Worm (Caenorhabditis elegans) whole organism, mixed stage, embryonic: ENCODE results near the gene ceh-93.

Experiments used
- M03D4.4 ChIP-seq: sonication (generic microtip); optimal IDR thresholded peaks from 2 replicates; lab custom pipeline; 2017; ENCODE audit warnings: mild to moderate bottlenecking, missing genetic modification characterization, missing compliant biosample characterization
- bed-3 ChIP-seq: fragments of 200-800 bp; sonication (Bioruptor generic); optimal IDR thresholded peaks from 3 replicates; lab custom pipeline; 2018; ENCODE audit warnings: mild to moderate bottlenecking, missing genetic modification characterization, moderate library complexity, missing compliant biosample characterization
- blmp-1 ChIP-seq: fragments of 150-350 bp; optimal IDR thresholded peaks from 2 replicates; lab custom pipeline; 2014; ENCODE audit warnings: missing biosample characterization, missing genetic modification characterization
- ceh-39 ChIP-seq: fragments of 150-350 bp; optimal IDR thresholded peaks from 2 replicates; lab custom pipeline; 2014; ENCODE audit warnings: missing biosample characterization, missing genetic modification characterization
- ceh-43 ChIP-seq: fragments of 200-800 bp; sonication (Bioruptor generic); optimal IDR thresholded peaks from 2 replicates; lab custom pipeline; 2018; ENCODE audit warnings: mild to moderate bottlenecking, missing genetic modification characterization, moderate library complexity, missing compliant biosample characterization
- ceh-83 ChIP-seq: fragments of 200-800 bp; sonication (Bioruptor generic); optimal IDR thresholded peaks from 2 replicates; lab custom pipeline; 2018; ENCODE audit warnings: mild to moderate bottlenecking, missing genetic modification characterization, missing compliant biosample characterization
- ces-1 ChIP-seq: fragments of 150-350 bp; optimal IDR thresholded peaks from 2 replicates; lab custom pipeline; 2014; ENCODE audit warnings: missing biosample characterization, missing genetic modification reagents, missing genetic modification characterization
- cnd-1 ChIP-seq: fragments of 200-800 bp; sonication (Bioruptor generic); optimal IDR thresholded peaks from 2 replicates; lab custom pipeline; 2018; ENCODE audit warnings: mild to moderate bottlenecking, missing genetic modification characterization, missing compliant biosample characterization
- drap-1 ChIP-seq: fragments of 200-800 bp; sonication (Bioruptor generic); optimal IDR thresholded peaks from 3 replicates; lab custom pipeline; 2018; ENCODE audit warnings: mild to moderate bottlenecking, missing genetic modification characterization, missing compliant biosample characterization
- elt-1 ChIP-seq: sonication (generic microtip); optimal IDR thresholded peaks from 2 replicates; lab custom pipeline; 2017; ENCODE audit warnings: missing genetic modification characterization, mild to moderate bottlenecking, missing compliant biosample characterization, antibody characterized with exemption, moderate library complexity, borderline replicate concordance; ENCODE audit not compliant: insufficient read depth
- elt-3 ChIP-seq: fragments of 150-350 bp; optimal IDR thresholded peaks from 2 replicates; lab custom pipeline; 2014; ENCODE audit warnings: missing biosample characterization, missing genetic modification characterization
- flh-1 ChIP-seq: fragments of 200-800 bp; sonication (Bioruptor generic); optimal IDR thresholded peaks from 2 replicates; lab custom pipeline; 2018; ENCODE audit warnings: mild to moderate bottlenecking, missing genetic modification characterization, moderate library complexity, missing compliant biosample characterization
- ham-2 ChIP-seq: fragments of 200-800 bp; sonication (Bioruptor generic); optimal IDR thresholded peaks from 2 replicates; lab custom pipeline; 2018; ENCODE audit warnings: mild to moderate bottlenecking, missing genetic modification characterization, missing compliant biosample characterization
- hlh-1 ChIP-seq: fragments of 150-350 bp; optimal IDR thresholded peaks from 2 replicates; lab custom pipeline; 2014; ENCODE audit warnings: missing biosample characterization, missing genetic modification reagents, missing genetic modification characterization
- lin-13 ChIP-seq: fragments of 150-350 bp; optimal IDR thresholded peaks from 2 replicates; lab custom pipeline; 2014; ENCODE audit warnings: missing biosample characterization, missing genetic modification characterization
- lin-32 ChIP-seq: fragments of 200-800 bp; sonication (Bioruptor generic); optimal IDR thresholded peaks from 2 replicates; lab custom pipeline; 2018; ENCODE audit warnings: mild to moderate bottlenecking, missing genetic modification characterization, missing compliant biosample characterization
- lsy-2 ChIP-seq: fragments of 150-350 bp; optimal IDR thresholded peaks from 2 replicates; lab custom pipeline; 2014; ENCODE audit warnings: missing biosample characterization, missing genetic modification characterization
- mab-5 ChIP-seq: fragments of 150-350 bp; optimal IDR thresholded peaks from 2 replicates; lab custom pipeline; 2014; ENCODE audit warnings: missing biosample characterization, missing genetic modification characterization
- mep-1 ChIP-seq: fragments of 150-350 bp; optimal IDR thresholded peaks from 2 replicates; lab custom pipeline; 2017; ENCODE audit warnings: missing biosample characterization, missing genetic modification reagents, missing genetic modification characterization, inconsistent platforms
- mls-2 ChIP-seq: sonication (generic microtip); optimal IDR thresholded peaks from 2 replicates; lab custom pipeline; 2016; ENCODE audit warnings: mild to moderate bottlenecking, missing genetic modification characterization, moderate library complexity, missing compliant biosample characterization
- nhr-12 ChIP-seq: fragments of 150-350 bp; optimal IDR thresholded peaks from 2 replicates; lab custom pipeline; 2014; ENCODE audit warnings: missing biosample characterization, missing genetic modification characterization
- nhr-2 ChIP-seq: fragments of 150-350 bp; optimal IDR thresholded peaks from 2 replicates; lab custom pipeline; 2014; ENCODE audit warnings: missing biosample characterization, missing genetic modification characterization
- nhr-237 ChIP-seq: fragments of 150-350 bp; optimal IDR thresholded peaks from 2 replicates; lab custom pipeline; 2014; ENCODE audit warnings: missing biosample characterization, missing genetic modification characterization
- nhr-28 ChIP-seq: fragments of 150-350 bp; optimal IDR thresholded peaks from 2 replicates; lab custom pipeline; 2014; ENCODE audit warnings: missing biosample characterization, missing genetic modification characterization
- nhr-76 ChIP-seq: sonication (generic microtip); optimal IDR thresholded peaks from 2 replicates; lab custom pipeline; 2017; ENCODE audit warnings: missing biosample characterization, missing genetic modification characterization
- pha-4 ChIP-seq: fragments of 150-350 bp; optimal IDR thresholded peaks from 2 replicates; lab custom pipeline; 2018; ENCODE audit warnings: missing biosample characterization, missing genetic modification reagents, missing genetic modification characterization
- sem-2 ChIP-seq: fragments of 200-800 bp; sonication (Bioruptor generic); optimal IDR thresholded peaks from 2 replicates; lab custom pipeline; 2018; ENCODE audit warnings: mild to moderate bottlenecking, missing genetic modification characterization, missing compliant biosample characterization
- snpc-4 ChIP-seq: fragments of 150-350 bp; optimal IDR thresholded peaks from 2 replicates; lab custom pipeline; 2014; ENCODE audit warnings: missing biosample characterization, missing genetic modification characterization
- sptf-1 ChIP-seq: sonication (generic microtip); optimal IDR thresholded peaks from 2 replicates; lab custom pipeline; 2017; ENCODE audit warnings: mild to moderate bottlenecking, missing genetic modification characterization, moderate library complexity, missing compliant biosample characterization
- tbx-8 ChIP-seq: fragments of 200-800 bp; sonication (Bioruptor generic); optimal IDR thresholded peaks from 2 replicates; lab custom pipeline; 2018; ENCODE audit warnings: mild to moderate bottlenecking, missing genetic modification characterization, moderate library complexity, missing compliant biosample characterization
- unc-120 ChIP-seq: sonication (generic microtip); optimal IDR thresholded peaks from 2 replicates; lab custom pipeline; 2017; ENCODE audit warnings: missing genetic modification characterization, missing compliant biosample characterization; ENCODE audit not compliant: poor library complexity, severe bottlenecking
- unc-39 ChIP-seq: fragments of 150-350 bp; optimal IDR thresholded peaks from 2 replicates; lab custom pipeline; 2014; ENCODE audit warnings: missing biosample characterization, missing genetic modification characterization
- unc-62 ChIP-seq: fragments of 150-350 bp; optimal IDR thresholded peaks from 2 replicates; lab custom pipeline; 2014; ENCODE audit warnings: missing biosample characterization, missing genetic modification reagents, missing genetic modification characterization
- zip-8 ChIP-seq: fragments of 150-350 bp; optimal IDR thresholded peaks from 2 replicates; lab custom pipeline; 2014; ENCODE audit warnings: missing biosample characterization, missing genetic modification characterization
- ztf-11 ChIP-seq: fragments of 150-350 bp; optimal IDR thresholded peaks from 2 replicates; lab custom pipeline; 2014; ENCODE audit warnings: missing biosample characterization, missing genetic modification characterization

ceh-93 gene

ce11 chrX:421785-422657 is 33.4 kb upstream of the ceh-93 start:
- TF ChIP-seq nhr-2 (tag; lab: Kevin White, UChicago): no peak
- TF ChIP-seq sptf-1: no peak
- TF ChIP-seq bed-3 (GFP tag; lab: Kevin White, UChicago): no peak
- no peak for TF ChIP-seq lin-32 (GFP tag; lab: Kevin White, UChicago)
- no peak for TF ChIP-seq mep-1 (tag; lab: Kevin White, UChicago)
- no peak for TF ChIP-seq pha-4 (tag; lab: Kevin White, UChicago)
- no peak for TF ChIP-seq unc-120 (tag; lab: Kevin White, UChicago)
- TF ChIP-seq snpc-4: no peak
- TF ChIP-seq elt-1 (tag; lab: Kevin White, UChicago): no peak
- no peak for TF ChIP-seq hlh-1 (tag; lab: Kevin White, UChicago)
- TF ChIP-seq, all 35 proteins: peak for 0

ce11 chrX:421407-421784 is 32.8 kb upstream of the ceh-93 start, which contains the start of gene col-19:
TSS of gene col-19 (plus strand) at chrX:421707.
- no peak for TF ChIP-seq elt-1 (tag; lab: Kevin White, UChicago)
- TF ChIP-seq unc-39 (tag; lab: Kevin White, UChicago): no peak
- no peak for TF ChIP-seq lin-13 (tag; lab: Kevin White, UChicago)
- no peak for TF ChIP-seq flh-1 (GFP tag; lab: Kevin White, UChicago)
- no peak for TF ChIP-seq bed-3 (GFP tag; lab: Kevin White, UChicago)
- TF ChIP-seq blmp-1: no peak
- TF ChIP-seq mab-5 (tag; lab: Kevin White, UChicago): no peak
- no peak for TF ChIP-seq ztf-11 (tag; lab: Kevin White, UChicago)
- no peak for TF ChIP-seq nhr-237 (tag; lab: Kevin White, UChicago)
- no peak for TF ChIP-seq drap-1
- no peak for TF ChIP-seq sem-2 (GFP tag; lab: Kevin White, UChicago)
- no peak for TF ChIP-seq nhr-28 (tag; lab: Kevin White, UChicago)
- TF ChIP-seq M03D4.4: no peak
- TF ChIP-seq elt-3 (tag; lab: Kevin White, UChicago): no peak
- no peak for TF ChIP-seq nhr-76
- no peak for TF ChIP-seq mep-1 (tag; lab: Kevin White, UChicago)
- TF ChIP-seq ces-1 (GFP tag; lab: Kevin White, UChicago): no peak

ce11 chrX:410073-410572 is 21.5 kb upstream of the ceh-93 start:
- TF ChIP-seq flh-1 (GFP tag; lab: Kevin White, UChicago) (peak; percentile 73), drap-1 (peak; percentile 94), unc-62 (GFP tag; lab: Kevin White, UChicago) (peak; percentile 57), ham-2 (GFP tag; lab: Kevin White, UChicago) (peak; percentile 95), mab-5 (tag; lab: Kevin White, UChicago) (peak; percentile 38), sptf-1 (peak; percentile 93), pha-4 (tag; lab: Kevin White, UChicago) (peak; percentile 77), nhr-2 (tag; lab: Kevin White, UChicago) (peak; percentile 24), lin-13 (tag; lab: Kevin White, UChicago) (peak; percentile 40), lin-32 (GFP tag; lab: Kevin White, UChicago) (peak; percentile 85), M03D4.4 (peak; percentile 90), elt-3 (tag; lab: Kevin White, UChicago) (peak; percentile 9), cnd-1 (tag; lab: Kevin White, UChicago) (peak; percentile 87), nhr-28 (tag; lab: Kevin White, UChicago) (peak; percentile 58), sem-2 (GFP tag; lab: Kevin White, UChicago) (peak; percentile 84), mls-2 (tag; lab: Kevin White, UChicago) (peak; percentile 96), nhr-237 (tag; lab: Kevin White, UChicago) (peak; percentile 88), tbx-8 (GFP tag; lab: Kevin White, UChicago) (peak; percentile 75), mep-1 (tag; lab: Kevin White, UChicago) (peak; percentile 86), elt-1 (tag; lab: Kevin White, UChicago) (no peak), unc-120 (tag; lab: Kevin White, UChicago) (peak; percentile 87), ztf-11 (tag; lab: Kevin White, UChicago) (peak; percentile 74), nhr-12 (tag; lab: Kevin White, UChicago) (no peak), ces-1 (GFP tag; lab: Kevin White, UChicago) (peak; percentile 88), blmp-1 (no peak), hlh-1 (tag; lab: Kevin White, UChicago) (peak; percentile 24), snpc-4 (no peak), ceh-39 (peak; percentile 4), bed-3 (GFP tag; lab: Kevin White, UChicago) (peak; percentile 75), unc-39 (tag; lab: Kevin White, UChicago) (peak; percentile 75), ceh-43 (GFP tag; lab: Kevin White, UChicago) (peak; percentile 80), lsy-2 (tag; lab: Kevin White, UChicago) (peak; percentile 39), ceh-83 (GFP tag; lab: Kevin White, UChicago) (peak; percentile 91), zip-8 (tag; lab: Kevin White, UChicago) (no peak), nhr-76 (peak; percentile 41)
